Fruit fly (Drosophila melanogaster): ENCODE results near the gene Mi-2.

Mi-2 gene

DNA sequence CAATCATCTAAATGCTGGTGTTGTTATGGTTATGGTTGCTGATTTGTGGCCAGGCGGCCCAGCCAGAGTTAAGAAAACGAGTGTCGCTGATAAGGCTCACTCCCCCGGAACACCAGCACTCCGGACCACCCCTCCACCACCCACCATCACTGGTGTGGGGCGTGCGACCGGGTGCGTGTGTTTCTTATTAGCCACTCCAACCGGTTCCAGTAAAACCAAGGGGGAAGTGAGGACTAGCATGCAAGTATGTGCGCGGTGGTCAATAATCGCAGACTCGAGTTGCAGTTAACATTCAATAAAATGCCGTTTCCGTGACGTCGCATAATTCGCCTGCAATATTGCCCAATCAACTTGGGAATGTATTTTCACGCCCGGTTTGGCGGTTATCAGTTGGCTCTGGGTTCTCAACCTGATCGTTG is 37.5 kb downstream of the Mi-2 start (continued):
- peak; percentile 94 for TF ChIP-seq crol (GFP tag; IDR thresholded peaks at IDR 0.05)
- no peak for TF ChIP-seq CG18764 (GFP tag; optimal IDR thresholded peaks at IDR 0.05)
- TF ChIP-seq CG6175 (GFP tag; IDR thresholded peaks at IDR 0.05) = no peak
- TF ChIP-seq Rx (GFP tag; IDR thresholded peaks at IDR 0.05) = no peak
- no peak for TF ChIP-seq CHES-1-like (GFP tag; optimal IDR thresholded peaks at IDR 0.05)
- TF ChIP-seq pros (GFP tag; optimal IDR thresholded peaks at IDR 0.05) = no peak
- no peak for TF ChIP-seq dysf (GFP tag; IDR thresholded peaks at IDR 0.05)
- TF ChIP-seq dan (GFP tag; IDR thresholded peaks at IDR 0.05) = no peak
- peak; percentile 73 for TF ChIP-seq mirr (GFP tag; optimal IDR thresholded peaks at IDR 0.05)
- no peak for TF ChIP-seq salm (tag; optimal IDR thresholded peaks at IDR 0.05)
- TF ChIP-seq Dll (GFP tag; IDR thresholded peaks at IDR 0.05; ENCODE audit: partially characterized antibody) = no peak
- TF ChIP-seq Adf1 (GFP tag; IDR thresholded peaks at IDR 0.05) = no peak
- peak; percentile 44; the same call in 1 of the 2 replicates for TF ChIP-seq Atf6 (GFP tag; IDR thresholded peaks at IDR 0.05)
- peak; percentile 80 for TF ChIP-seq exex (tag; optimal IDR thresholded peaks at IDR 0.05)
- TF ChIP-seq CG13287 (GFP tag; IDR thresholded peaks at IDR 0.05; ENCODE audit: partially characterized antibody) = no peak
- no peak for TF ChIP-seq Atf-2 (GFP tag; optimal IDR thresholded peaks at IDR 0.05)
- no peak for TF ChIP-seq B-H1 (GFP tag; IDR thresholded peaks at IDR 0.05)
- peak; percentile 55 for TF ChIP-seq sens (GFP tag)
- peak in 1 of 2 experiments; percentile 21 for TF ChIP-seq Pdp1 (GFP tag; optimal IDR thresholded peaks at IDR 0.05)
- TF ChIP-seq CG12391 (tag; optimal IDR thresholded peaks at IDR 0.05) = no peak
- no peak for TF ChIP-seq CG13123 (GFP tag; optimal IDR thresholded peaks at IDR 0.05)
- TF ChIP-seq CG4820 (GFP tag; optimal IDR thresholded peaks at IDR 0.05) = no peak
- no peak for TF ChIP-seq maf-S (GFP tag; optimal IDR thresholded peaks at IDR 0.05)
- TF ChIP-seq CG11398 (GFP tag; optimal IDR thresholded peaks at IDR 0.05) = no peak
- no peak for TF ChIP-seq CG8281 (tag; optimal IDR thresholded peaks at IDR 0.05)
- 0 out of 2 replicates have a peak, but pooled peaks have one; percentile 11 for TF ChIP-seq Rfx (GFP tag; IDR thresholded peaks at IDR 0.05)
- TF ChIP-seq Ssrp (tag; optimal IDR thresholded peaks at IDR 0.05) = no peak
- TF ChIP-seq pan (optimal IDR thresholded peaks at IDR 0.05) = no peak
- no peak for TF ChIP-seq pan (GFP tag; optimal IDR thresholded peaks at IDR 0.05 in 1 of 2, IDR thresholded peaks at IDR 0.05 in 1 of 2)
- TF ChIP-seq odd (GFP tag; optimal IDR thresholded peaks at IDR 0.05) = no peak
- TF ChIP-seq CG12659 (GFP tag; optimal IDR thresholded peaks at IDR 0.05) = peak; percentile 1
- peak; percentile 1 for TF ChIP-seq eyg (GFP tag; optimal IDR thresholded peaks at IDR 0.05)
- no peak for TF ChIP-seq pb (GFP tag; optimal IDR thresholded peaks at IDR 0.05)
- TF ChIP-seq Lim3 (GFP tag; IDR thresholded peaks at IDR 0.05) = no peak
- no peak for TF ChIP-seq sqz (GFP tag; optimal IDR thresholded peaks at IDR 0.05)
- TF ChIP-seq H2.0 (GFP tag; IDR thresholded peaks at IDR 0.05) = no peak
- no peak for TF ChIP-seq h (optimal IDR thresholded peaks at IDR 0.05)
- TF ChIP-seq HmgZ (tag; optimal IDR thresholded peaks at IDR 0.05) = peak; percentile 41
- no peak for TF ChIP-seq MESR4 (GFP tag; optimal IDR thresholded peaks at IDR 0.05)
- TF ChIP-seq CG4328 (GFP tag; optimal IDR thresholded peaks at IDR 0.05) = no peak
- no peak for TF ChIP-seq oc (tag; optimal IDR thresholded peaks at IDR 0.05)
- TF ChIP-seq hth (optimal IDR thresholded peaks at IDR 0.05) = no peak
- TF ChIP-seq CG6654 (GFP tag; optimal IDR thresholded peaks at IDR 0.05) = no peak
- peak; percentile 89 for TF ChIP-seq Hey (tag; optimal IDR thresholded peaks at IDR 0.05)
- no peak for TF ChIP-seq inv (GFP tag; IDR thresholded peaks at IDR 0.05; ENCODE audit: partially characterized antibody)
- no peak for TF ChIP-seq CG10979 (tag; optimal IDR thresholded peaks at IDR 0.05)
- TF ChIP-seq CTCF (GFP tag; optimal IDR thresholded peaks at IDR 0.05) = no peak
- peak; percentile 15; the same call in 1 of the 2 replicates for TF ChIP-seq bbx (GFP tag; IDR thresholded peaks at IDR 0.05; ENCODE audit: partially characterized antibody)
- no peak for TF ChIP-seq CG12942 (GFP tag; optimal IDR thresholded peaks at IDR 0.05)
- TF ChIP-seq zfh2 (GFP tag; optimal IDR thresholded peaks at IDR 0.05) = no peak
- TF ChIP-seq Stat92E (GFP tag; optimal IDR thresholded peaks at IDR 0.05) = no peak
- peak; percentile 47; the same call in 2 of the 3 replicates for TF ChIP-seq vnd (GFP tag; IDR thresholded peaks at IDR 0.05; ENCODE audit: partially characterized antibody)
- no peak for TF ChIP-seq vvl (GFP tag; IDR thresholded peaks at IDR 0.05)

All from whole organism, embryonic.